Worm (Caenorhabditis elegans) whole organism, L4 larva: Measurements from ENCODE around the gene T26H5.8.

ENCODE experiments used
- ces-1 ChIP-seq: fragments of 150-350 bp; sonication (generic microtip); optimal IDR thresholded peaks from 4 replicates; lab custom pipeline; 2014; ENCODE audit warnings: missing biosample characterization, missing genetic modification reagents, missing genetic modification characterization
- daf-16 ChIP-seq, 3 experiments: sonication (generic microtip); optimal IDR thresholded peaks; 2 replicates each; lab custom pipeline; 2016 to 2017; ENCODE audit warnings: missing genetic modification characterization in 3 of 3, missing genetic modification reagents in 3 of 3, mild to moderate bottlenecking in 2 of 3, missing compliant biosample characterization in 2 of 3, missing biosample characterization in 1 of 3, moderate library complexity in 1 of 3
- fkh-10 ChIP-seq: fragments of 150-350 bp; optimal IDR thresholded peaks from 2 replicates; lab custom pipeline; 2014; ENCODE audit warnings: missing biosample characterization, missing genetic modification reagents, missing genetic modification characterization
- gei-8 ChIP-seq: fragments of 200-800 bp; sonication (Bioruptor generic); optimal IDR thresholded peaks from 2 replicates; lab custom pipeline; 2018; ENCODE audit warnings: mild to moderate bottlenecking, missing genetic modification characterization, missing compliant biosample characterization
- lin-1 ChIP-seq: fragments of 200-800 bp; sonication (Bioruptor generic); IDR thresholded peaks from 2 replicates; pipeline ENCODE4 v1.3.6; 2022; ENCODE audit warnings: missing genetic modification reagents, missing genetic modification characterization, missing compliant biosample characterization
- lsy-2 ChIP-seq, 2 experiments: fragments of 150-350 bp in 1 of 2; sonication (generic microtip) in 1 of 2; optimal IDR thresholded peaks; 2 replicates each; lab custom pipeline; 2014 to 2017; ENCODE audit warnings: missing biosample characterization in 2 of 2, missing genetic modification characterization in 2 of 2
- mdl-1 ChIP-seq, 2 experiments: fragments of 150-350 bp in 1 of 2; sonication (generic microtip) in 1 of 2; optimal IDR thresholded peaks; 2 replicates each; lab custom pipeline; 2014 to 2017; ENCODE audit warnings: missing biosample characterization in 2 of 2, missing genetic modification characterization in 2 of 2
- nhr-10 ChIP-seq: fragments of 150-350 bp; optimal IDR thresholded peaks from 2 replicates; lab custom pipeline; 2014; ENCODE audit warnings: missing biosample characterization, missing genetic modification characterization
- nhr-76 ChIP-seq: fragments of 150-350 bp; optimal IDR thresholded peaks from 2 replicates; lab custom pipeline; 2014; ENCODE audit warnings: missing biosample characterization, missing genetic modification characterization
- pha-4 ChIP-seq, 2 experiments: fragments of 150-350 bp in 1 of 2; fragments of 200-800 bp in 1 of 2; sonication (Bioruptor generic) in 1 of 2; IDR thresholded peaks in 1 of 2; optimal IDR thresholded peaks in 1 of 2; 2 replicates each; pipeline versions ENCODE4 v1.3.6 to Lab custom; 2014 to 2022; ENCODE audit warnings: missing genetic modification characterization in 2 of 2, missing genetic modification reagents in 2 of 2, missing biosample characterization in 1 of 2, missing compliant biosample characterization in 1 of 2
- pqm-1 ChIP-seq: sonication (generic microtip); optimal IDR thresholded peaks from 2 replicates; lab custom pipeline; 2017; ENCODE audit warnings: missing biosample characterization, missing genetic modification characterization
- unc-62 ChIP-seq, 3 experiments: fragments of 150-350 bp in 1 of 3; sonication (generic microtip); optimal IDR thresholded peaks in 2 of 3; peaks in 1 of 3; 1 replicate in 1 of 3; 2 replicates in 2 of 3; lab custom pipeline; 2014 to 2017; ENCODE audit warnings: missing biosample characterization in 3 of 3, missing genetic modification characterization in 3 of 3, missing genetic modification reagents in 3 of 3, missing genotype in 1 of 3
- zfp-2 ChIP-seq: sonication (generic microtip); optimal IDR thresholded peaks from 2 replicates; lab custom pipeline; 2016; ENCODE audit warnings: mild to moderate bottlenecking, missing genetic modification characterization, missing compliant biosample characterization
- zip-2 ChIP-seq: fragments of 150-350 bp; optimal IDR thresholded peaks from 2 replicates; lab custom pipeline; 2014; ENCODE audit warnings: missing biosample characterization, missing genetic modification characterization

DNA sequence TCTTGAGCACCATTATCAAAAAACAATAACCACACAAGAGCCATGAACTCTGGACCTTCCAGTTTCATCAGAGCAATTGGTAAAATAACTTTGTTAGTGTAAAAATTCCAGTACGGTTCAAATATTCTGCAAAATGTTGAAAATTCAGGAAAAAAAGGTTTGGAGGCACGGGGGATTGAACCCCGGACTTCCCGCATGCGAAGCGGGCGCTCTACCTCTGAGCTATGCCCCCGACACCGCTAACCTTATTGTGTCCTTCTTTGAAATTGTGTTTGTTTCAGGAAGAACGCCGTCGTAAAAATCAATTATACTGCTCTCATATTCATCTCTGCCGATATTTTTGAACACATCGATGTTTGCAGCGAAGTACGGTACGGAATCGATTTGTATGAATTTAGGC, 47.3 kb upstream of the T26H5.8 start:
- TF ChIP-seq lin-1 (0 out of 2 replicates have a peak, but pooled peaks have one; percentile 32), mdl-1 (tag; optimal IDR thresholded peaks at IDR 0.05; lab: Kevin White, UChicago) (no peak), ces-1 (GFP tag; lab: Kevin White, UChicago) (no peak), nhr-10 (tag; lab: Kevin White, UChicago) (no peak), unc-62 (GFP tag; optimal IDR thresholded peaks at IDR 0.05 in 1 of 2; lab: Kevin White, UChicago) (no peak), unc-62 (tag; optimal IDR thresholded peaks at IDR 0.05; lab: Kevin White, UChicago) (no peak), zip-2 (tag; lab: Kevin White, UChicago) (no peak), gei-8 (GFP tag; lab: Kevin White, UChicago) (peak; percentile 42), lsy-2 (tag; optimal IDR thresholded peaks at IDR 0.05; lab: Kevin White, UChicago) (no peak), fkh-10 (no peak), pqm-1 (no peak), zfp-2 (tag; lab: Kevin White, UChicago) (no peak), pha-4 (GFP tag; IDR thresholded peaks at IDR 0.05; lab: Robert Waterston, UW) (peak; percentile 13; the same call in 1 of the 2 replicates), pha-4 (tag; optimal IDR thresholded peaks at IDR 0.05; lab: Kevin White, UChicago) (no peak), daf-16 (GFP tag; optimal IDR thresholded peaks at IDR 0.05; lab: Kevin White, UChicago) (peak in 1 of 2 experiments; percentile 7), daf-16 (tag; optimal IDR thresholded peaks at IDR 0.05; lab: Kevin White, UChicago) (peak; percentile 22), nhr-76 (tag; lab: Kevin White, UChicago) (no peak)
